Fruit fly (Drosophila melanogaster) whole organism, embryonic: ENCODE data around the gene CG17364.

Experiments
- Bdp1 ChIP-seq: fragments of 200-800 bp; sonication (Bioruptor generic); optimal IDR thresholded peaks from 3 replicates; lab custom pipeline; 2016; ENCODE audit warnings: missing biosample characterization, missing genetic modification characterization
- Bgb ChIP-seq: fragments of 200-800 bp; sonication (Bioruptor generic); IDR thresholded peaks from 2 replicates; pipeline ENCODE4 v1.3.6; 2022; ENCODE audit warnings: missing biosample characterization, missing genetic modification characterization; ENCODE audit not compliant: partially characterized antibody
- CG10543 ChIP-seq: fragments of 200-800 bp; sonication (Bioruptor generic); optimal IDR thresholded peaks from 3 replicates; lab custom pipeline; 2017; ENCODE audit warnings: missing biosample characterization, mild to moderate bottlenecking, missing genetic modification characterization, moderate library complexity
- CG11456 ChIP-seq: fragments of 200-800 bp; sonication (Bioruptor generic); IDR thresholded peaks from 3 replicates; pipeline ENCODE4 v1.3.6; 2022; ENCODE audit warnings: missing biosample characterization, missing genetic modification characterization
- CG12071 ChIP-seq: fragments of 200-800 bp; sonication (Bioruptor generic); optimal IDR thresholded peaks from 3 replicates; lab custom pipeline; 2018; ENCODE audit warnings: missing biosample characterization, mild to moderate bottlenecking, missing genetic modification characterization
- CG12219 ChIP-seq: fragments of 200-800 bp; sonication (Bioruptor generic); optimal IDR thresholded peaks from 3 replicates; lab custom pipeline; 2018; ENCODE audit warnings: missing biosample characterization, mild to moderate bottlenecking, missing genetic modification characterization
- CG12659 ChIP-seq: fragments of 200-800 bp; sonication (Bioruptor generic); optimal IDR thresholded peaks from 3 replicates; lab custom pipeline; 2017; ENCODE audit warnings: mild to moderate bottlenecking, missing biosample characterization, missing genetic modification reagents, missing genetic modification characterization
- CG1647 ChIP-seq: fragments of 200-800 bp; sonication (Bioruptor generic); optimal IDR thresholded peaks from 3 replicates; lab custom pipeline; 2016; ENCODE audit warnings: missing biosample characterization, missing genetic modification characterization
- CG17568 ChIP-seq: fragments of 200-800 bp; sonication (Bioruptor generic); optimal IDR thresholded peaks from 2 replicates; lab custom pipeline; 2018; ENCODE audit warnings: missing biosample characterization, mild to moderate bottlenecking, missing genetic modification characterization, moderate library complexity
- CG18599 ChIP-seq: fragments of 200-800 bp; sonication (Bioruptor generic); optimal IDR thresholded peaks from 3 replicates; lab custom pipeline; 2017; ENCODE audit warnings: missing biosample characterization, missing genetic modification characterization, mild to moderate bottlenecking, moderate library complexity, missing genetic modification reagents
- CG3281 ChIP-seq: fragments of 200-800 bp; sonication (Bioruptor generic); optimal IDR thresholded peaks from 3 replicates; lab custom pipeline; 2017; ENCODE audit warnings: missing biosample characterization, mild to moderate bottlenecking, missing genetic modification characterization
- CG3407 ChIP-seq: fragments of 200-800 bp; sonication (Bioruptor generic); optimal IDR thresholded peaks from 2 replicates; lab custom pipeline; 2018; ENCODE audit warnings: missing biosample characterization, mild to moderate bottlenecking, missing genetic modification characterization
- CG3995 ChIP-seq: fragments of 200-800 bp; sonication (Bioruptor generic); optimal IDR thresholded peaks from 3 replicates; lab custom pipeline; 2016; ENCODE audit warnings: missing biosample characterization, missing genetic modification characterization
- CG4282 ChIP-seq: fragments of 200-800 bp; sonication (Bioruptor generic); optimal IDR thresholded peaks from 2 replicates; lab custom pipeline; 2016; ENCODE audit warnings: missing biosample characterization, missing genetic modification characterization
- CG43689 ChIP-seq: fragments of 200-800 bp; sonication (Bioruptor generic); IDR thresholded peaks from 2 replicates; pipeline ENCODE4 v1.3.6; 2022; ENCODE audit warnings: missing biosample characterization, missing genetic modification characterization
- CG5180 ChIP-seq: fragments of 200-800 bp; sonication (Bioruptor generic); optimal IDR thresholded peaks from 3 replicates; lab custom pipeline; 2017; ENCODE audit warnings: missing biosample characterization, missing genetic modification characterization, mild to moderate bottlenecking, moderate library complexity, missing genetic modification reagents
- CG7839 ChIP-seq: fragments of 200-800 bp; sonication (Bioruptor generic); optimal IDR thresholded peaks from 3 replicates; lab custom pipeline; 2018; ENCODE audit warnings: missing biosample characterization, mild to moderate bottlenecking, missing genetic modification characterization, moderate library complexity
- CG7963 ChIP-seq: fragments of 200-800 bp; sonication (Bioruptor generic); IDR thresholded peaks from 3 replicates; pipeline ENCODE4 v1.3.6; 2022; ENCODE audit warnings: missing biosample characterization, missing genetic modification characterization; ENCODE audit not compliant: partially characterized antibody
- CG9797 ChIP-seq: fragments of 200-800 bp; sonication (Bioruptor generic); optimal IDR thresholded peaks from 3 replicates; lab custom pipeline; 2018; ENCODE audit warnings: missing biosample characterization, mild to moderate bottlenecking, missing genetic modification characterization
- CHES-1-like ChIP-seq: fragments of 200-800 bp; sonication (Bioruptor generic); optimal IDR thresholded peaks from 2 replicates; lab custom pipeline; 2016; ENCODE audit warnings: missing biosample characterization, missing genetic modification characterization
- E2f2 ChIP-seq: fragments of 200-800 bp; sonication (Bioruptor generic); IDR thresholded peaks from 2 replicates; pipeline ENCODE4 v1.3.6; 2022; ENCODE audit warnings: missing biosample characterization, missing genetic modification characterization
- ERR ChIP-seq: fragments of 200-800 bp; sonication (Bioruptor generic); optimal IDR thresholded peaks from 2 replicates; lab custom pipeline; 2016; ENCODE audit warnings: missing biosample characterization, missing genetic modification characterization
- Ets65A ChIP-seq: fragments of 200-800 bp; sonication (Bioruptor generic); peaks from one replicate; lab custom pipeline; 2016; ENCODE audit warnings: missing biosample characterization, missing genetic modification characterization
- HmgD ChIP-seq: fragments of 200-800 bp; sonication (Bioruptor generic); optimal IDR thresholded peaks from 3 replicates; lab custom pipeline; 2016; ENCODE audit warnings: missing biosample characterization, missing genetic modification characterization
- Hr78 ChIP-seq, 2 experiments: fragments of 200-800 bp in 1 of 2; fragments of >200 bp in 1 of 2; sonication (Bioruptor generic) in 1 of 2; optimal IDR thresholded peaks; 2 replicates each; lab custom pipeline; 2017 to 2019; ENCODE audit warnings: missing biosample characterization in 2 of 2, missing genetic modification characterization in 2 of 2, mild to moderate bottlenecking in 1 of 2, moderate library complexity in 1 of 2
- Jarid2 ChIP-seq: fragments of 200-800 bp; sonication (Bioruptor generic); optimal IDR thresholded peaks from 3 replicates; lab custom pipeline; 2017; ENCODE audit warnings: mild to moderate bottlenecking, missing biosample characterization, missing genetic modification reagents, missing genetic modification characterization
- Lhr ChIP-seq: fragments of 200-800 bp; sonication (Bioruptor generic); optimal IDR thresholded peaks from 3 replicates; lab custom pipeline; 2017; ENCODE audit warnings: mild to moderate bottlenecking, missing biosample characterization, missing genetic modification reagents, missing genetic modification characterization
- Mes4 ChIP-seq: fragments of 200-800 bp; sonication (Bioruptor generic); optimal IDR thresholded peaks from 2 replicates; lab custom pipeline; 2016; ENCODE audit warnings: missing biosample characterization, missing genetic modification characterization
- Ptx1 ChIP-seq: fragments of 200-800 bp; sonication (Bioruptor generic); IDR thresholded peaks from 2 replicates; pipeline ENCODE4 v1.3.6; 2022; ENCODE audit warnings: missing biosample characterization, missing genetic modification characterization
- Side ChIP-seq: fragments of 200-800 bp; sonication (Bioruptor generic); optimal IDR thresholded peaks from 2 replicates; lab custom pipeline; 2016; ENCODE audit warnings: missing biosample characterization, missing genetic modification characterization
- Sry-δ ChIP-seq: fragments of 200-800 bp; sonication (Bioruptor generic); optimal IDR thresholded peaks from 2 replicates; lab custom pipeline; 2016; ENCODE audit warnings: missing biosample characterization, missing genetic modification characterization
- amos ChIP-seq: fragments of 200-800 bp; sonication (Bioruptor generic); IDR thresholded peaks from 2 replicates; pipeline ENCODE4 v1.3.6; 2022; ENCODE audit warnings: missing biosample characterization, missing genetic modification characterization; ENCODE audit not compliant: partially characterized antibody
- az2 ChIP-seq: fragments of 200-800 bp; sonication (Bioruptor generic); optimal IDR thresholded peaks from 3 replicates; lab custom pipeline; 2016; ENCODE audit warnings: missing biosample characterization, missing genetic modification characterization
- btn ChIP-seq: fragments of 200-800 bp; sonication (Bioruptor generic); optimal IDR thresholded peaks from 2 replicates; lab custom pipeline; 2016; ENCODE audit warnings: missing biosample characterization, missing genetic modification characterization
- cad ChIP-seq: fragments of >200 bp; optimal IDR thresholded peaks from 2 replicates; lab custom pipeline; 2017; ENCODE audit warnings: missing biosample characterization, missing genetic modification characterization
- chif ChIP-seq, 2 experiments: fragments of 200-800 bp; sonication (Bioruptor generic); optimal IDR thresholded peaks; 3 replicates each; lab custom pipeline; 2016; ENCODE audit warnings: missing biosample characterization in 2 of 2, missing genetic modification characterization in 2 of 2
- fd64A ChIP-seq: fragments of 200-800 bp; sonication (Bioruptor generic); optimal IDR thresholded peaks from 3 replicates; lab custom pipeline; 2018; ENCODE audit warnings: missing biosample characterization, mild to moderate bottlenecking, missing genetic modification characterization
- fu2 ChIP-seq: fragments of 200-800 bp; sonication (Bioruptor generic); optimal IDR thresholded peaks from 2 replicates; lab custom pipeline; 2016; ENCODE audit warnings: missing biosample characterization, missing genetic modification characterization
- ham ChIP-seq: fragments of 200-800 bp; sonication (Bioruptor generic); IDR thresholded peaks from 2 replicates; pipeline ENCODE4 v1.3.6; 2022; ENCODE audit warnings: missing biosample characterization, missing genetic modification characterization
- her ChIP-seq: fragments of 200-800 bp; sonication (Bioruptor generic); optimal IDR thresholded peaks from 2 replicates; lab custom pipeline; 2016; ENCODE audit warnings: missing biosample characterization, missing genetic modification characterization
- inv ChIP-seq: fragments of 200-800 bp; sonication (Bioruptor generic); IDR thresholded peaks from 2 replicates; pipeline ENCODE4 v1.3.6; 2022; ENCODE audit warnings: missing biosample characterization, missing genetic modification characterization; ENCODE audit not compliant: partially characterized antibody
- knrl ChIP-seq: fragments of 200-800 bp; sonication (Bioruptor generic); IDR thresholded peaks from 3 replicates; pipeline ENCODE4 v1.3.6; 2022; ENCODE audit warnings: missing biosample characterization, missing genetic modification characterization; ENCODE audit not compliant: partially characterized antibody
- lab ChIP-seq: fragments of 200-800 bp; sonication (Bioruptor generic); optimal IDR thresholded peaks from 3 replicates; lab custom pipeline; 2017; ENCODE audit warnings: missing biosample characterization, missing genetic modification characterization, mild to moderate bottlenecking, moderate library complexity, missing genetic modification reagents
- lola ChIP-seq, 3 experiments: fragments of >200 bp in 2 of 3; fragments of 200-800 bp in 1 of 3; sonication (Bioruptor generic) in 1 of 3; optimal IDR thresholded peaks; 2 replicates each; lab custom pipeline; 2017 to 2019; ENCODE audit warnings: missing biosample characterization in 3 of 3, missing genetic modification characterization in 3 of 3, mild to moderate bottlenecking in 1 of 3, moderate library complexity in 1 of 3
- nerfin-2 ChIP-seq: fragments of 200-800 bp; sonication (Bioruptor generic); IDR thresholded peaks from 2 replicates; pipeline ENCODE4 v1.3.6; 2022; ENCODE audit warnings: missing biosample characterization, missing genetic modification characterization; ENCODE audit not compliant: partially characterized antibody
- nom ChIP-seq: fragments of 200-800 bp; sonication (Bioruptor generic); optimal IDR thresholded peaks from 2 replicates; lab custom pipeline; 2017; ENCODE audit warnings: missing biosample characterization, missing genetic modification characterization, mild to moderate bottlenecking, moderate library complexity, missing genetic modification reagents
- repo ChIP-seq: fragments of 200-800 bp; sonication (Bioruptor generic); optimal IDR thresholded peaks from 2 replicates; lab custom pipeline; 2016; ENCODE audit warnings: missing biosample characterization, missing genetic modification characterization
- sens-2 ChIP-seq: fragments of 200-800 bp; sonication (Bioruptor generic); IDR thresholded peaks from 2 replicates; pipeline ENCODE4 v1.3.6; 2022; ENCODE audit warnings: missing biosample characterization, missing genetic modification characterization
- seq ChIP-seq: fragments of 200-800 bp; sonication (Bioruptor generic); IDR thresholded peaks from 2 replicates; pipeline ENCODE4 v1.3.6; 2022; ENCODE audit warnings: missing biosample characterization, missing genetic modification characterization

Gene CG17364

dm6 chr3L:14002524-14003135 is 9.4 kb upstream of the CG17364 start (continued):
- TF ChIP-seq sens-2 (no peak), Side (GFP tag; lab: Kevin White, UChicago) (no peak), Ets65A (GFP tag; lab: Kevin White, UChicago) (no peak), Jarid2 (GFP tag; lab: Kevin White, UChicago) (no peak), lab (peak; percentile 35), CG12071 (no peak), cad (GFP tag; lab: Kevin White, UChicago) (no peak), Mes4 (GFP tag; lab: Kevin White, UChicago) (no peak), CG17568 (no peak), fu2 (GFP tag; lab: Kevin White, UChicago) (no peak), seq (GFP tag; lab: Robert Waterston, UW) (no peak), CG3281 (no peak), CG43689 (GFP tag; lab: Robert Waterston, UW) (no peak), her (GFP tag; lab: Kevin White, UChicago) (no peak), CG7839 (tag; lab: Kevin White, UChicago) (no peak), chif (GFP tag; optimal IDR thresholded peaks at IDR 0.05; lab: Kevin White, UChicago) (no peak), HmgD (GFP tag; lab: Kevin White, UChicago) (peak; percentile 62), Sry-δ (GFP tag; lab: Kevin White, UChicago) (peak; percentile 11), knrl (GFP tag; lab: Robert Waterston, UW) (no peak), inv (GFP tag; lab: Robert Waterston, UW) (no peak), nom (GFP tag; lab: Kevin White, UChicago) (no peak), Bgb (peak; percentile 36; the same call in 1 of the 2 replicates), lola (GFP tag; optimal IDR thresholded peaks at IDR 0.05; lab: Kevin White, UChicago) (no peak), CG9797 (GFP tag; lab: Kevin White, UChicago) (peak; percentile 68), CG18599 (GFP tag; lab: Kevin White, UChicago) (peak; percentile 35), CG11456 (no peak), btn (GFP tag; lab: Kevin White, UChicago) (no peak), CG7963 (0 out of 3 replicates have a peak, but pooled peaks have one; percentile 39), CG5180 (GFP tag; lab: Kevin White, UChicago) (no peak), CHES-1-like (peak; percentile 13), ERR (GFP tag; lab: Kevin White, UChicago) (no peak), CG12659 (GFP tag; lab: Kevin White, UChicago) (peak; percentile 57), ham (GFP tag; lab: Robert Waterston, UW) (no peak), repo (GFP tag; lab: Kevin White, UChicago) (no peak), Bdp1 (GFP tag; lab: Kevin White, UChicago) (no peak), CG3407 (GFP tag; lab: Kevin White, UChicago) (no peak), Lhr (GFP tag; lab: Kevin White, UChicago) (peak; percentile 2), az2 (GFP tag; lab: Kevin White, UChicago) (no peak), CG10543 (GFP tag; lab: Kevin White, UChicago) (peak; percentile 66), CG4282 (GFP tag; lab: Kevin White, UChicago) (peak; percentile 5), fd64A (no peak), CG3995 (no peak), CG1647 (GFP tag; lab: Kevin White, UChicago) (no peak), E2f2 (GFP tag; lab: Robert Waterston, UW) (no peak), CG12219 (GFP tag; lab: Kevin White, UChicago) (peak; percentile 9), Ptx1 (GFP tag; lab: Robert Waterston, UW) (no peak), amos (GFP tag; lab: Robert Waterston, UW) (peak; percentile 28; the same call in 1 of the 2 replicates), Hr78 (GFP tag; optimal IDR thresholded peaks at IDR 0.05; lab: Kevin White, UChicago) (no peak), nerfin-2 (GFP tag; lab: Robert Waterston, UW) (no peak)
